Worm (Caenorhabditis elegans) whole organism, L4/young adult: Measurements from ENCODE around the gene F07C4.10.

Experiments used
- dao-5 ChIP-seq: sonication (generic microtip); optimal IDR thresholded peaks from 2 replicates; lab custom pipeline; 2016; ENCODE audit warnings: missing genotype, missing genetic modification characterization, moderate library complexity, missing compliant biosample characterization
- him-1 ChIP-seq: sonication (generic microtip); optimal IDR thresholded peaks from 2 replicates; lab custom pipeline; 2016; ENCODE audit warnings: missing genotype, missing genetic modification reagents, missing genetic modification characterization, missing compliant biosample characterization

DNA sequence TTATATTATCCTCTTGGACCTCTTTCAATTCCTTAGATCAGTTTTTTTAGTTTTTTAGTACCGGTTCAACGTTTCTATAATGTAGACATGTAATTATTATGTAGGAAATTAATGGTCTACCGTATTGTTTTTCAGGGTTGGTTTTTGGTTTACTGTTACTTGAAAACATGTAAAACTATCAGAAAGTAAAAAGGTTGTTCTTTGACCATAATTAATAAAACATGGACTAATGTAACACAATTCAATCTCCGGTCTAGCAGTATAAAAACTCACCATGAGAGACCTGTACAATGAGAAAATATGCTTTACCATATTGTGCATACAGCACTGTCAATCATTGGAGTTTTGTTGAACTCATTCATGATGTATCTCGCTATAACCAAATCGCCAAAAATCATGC, 4.2 kb downstream of the F07C4.10 start, which contains the start of gene srd-29:
- TF ChIP-seq him-1 (no peak), dao-5 (tag; lab: Kevin White, UChicago) (no peak)
